Worm (Caenorhabditis elegans): Measurements from ENCODE around the gene slc-36.1.

slc-36.1 gene

ce11 chrIII:13270896-13271295, 36.4 kb upstream of the slc-36.1 start (continued):
- TF ChIP-seq sox-4 (tag; optimal IDR thresholded peaks at IDR 0.05) = no peak
- TF ChIP-seq mab-9 (GFP tag; IDR thresholded peaks at IDR 0.05) = 0 out of 2 replicates have a peak, but pooled peaks have one; percentile 20
- no peak for TF ChIP-seq efl-3 (GFP tag; optimal IDR thresholded peaks at IDR 0.05)
- peak; percentile 1 for TF ChIP-seq irx-1 (tag; optimal IDR thresholded peaks at IDR 0.05)
- no peak for TF ChIP-seq tlp-1 (tag; optimal IDR thresholded peaks at IDR 0.05)
- TF ChIP-seq lsy-2 (tag; optimal IDR thresholded peaks at IDR 0.05) = peak; percentile 24 to 48
- no peak for TF ChIP-seq C04F5.9 (tag; optimal IDR thresholded peaks at IDR 0.05)
- no peak for TF ChIP-seq rnt-1 (tag; optimal IDR thresholded peaks at IDR 0.05)
- no peak for TF ChIP-seq sup-37 (GFP tag; optimal IDR thresholded peaks at IDR 0.05)
- TF ChIP-seq egl-13 (tag; optimal IDR thresholded peaks at IDR 0.05) = no peak
- no peak for TF ChIP-seq ceh-8 (GFP tag; optimal IDR thresholded peaks at IDR 0.05)
- TF ChIP-seq nhr-85 (tag) = no peak
- TF ChIP-seq nhr-76 (tag; optimal IDR thresholded peaks at IDR 0.05) = no peak
- TF ChIP-seq snu-23 (GFP tag; optimal IDR thresholded peaks at IDR 0.05) = no peak
- TF ChIP-seq blmp-1 (tag; optimal IDR thresholded peaks at IDR 0.05) = no peak
- TF ChIP-seq xbp-1 (tag; optimal IDR thresholded peaks at IDR 0.05) = no peak
- no peak for TF ChIP-seq unc-62 (GFP tag; optimal IDR thresholded peaks at IDR 0.05)
- no peak for TF ChIP-seq nhr-237 (tag; optimal IDR thresholded peaks at IDR 0.05)
- no peak for TF ChIP-seq hlh-17 (GFP tag; optimal IDR thresholded peaks at IDR 0.05; ENCODE audit: borderline replicate concordance)
- TF ChIP-seq ceh-88 (GFP tag; IDR thresholded peaks at IDR 0.05) = no peak
- TF ChIP-seq hpl-2 (GFP tag; optimal IDR thresholded peaks at IDR 0.05) = no peak
- TF ChIP-seq lin-35 (GFP tag; optimal IDR thresholded peaks at IDR 0.05) = no peak
- TF ChIP-seq nhr-12 (tag; optimal IDR thresholded peaks at IDR 0.05) = no peak
- no peak for TF ChIP-seq nhr-77 (tag; optimal IDR thresholded peaks at IDR 0.05)
- no peak for TF ChIP-seq swsn-7 (tag; optimal IDR thresholded peaks at IDR 0.05)
- TF ChIP-seq nhr-19 (GFP tag; conservative IDR thresholded peaks at IDR 0.05) = no peak
- TF ChIP-seq snpc-4 (tag; optimal IDR thresholded peaks at IDR 0.05) = no peak
- TF ChIP-seq ceh-82 (tag; optimal IDR thresholded peaks at IDR 0.05) = peak in 2 of 3 experiments; percentile 5 to 41
- TF ChIP-seq efl-1 (optimal IDR thresholded peaks at IDR 0.05) = no peak
- TF ChIP-seq efl-1 (GFP tag; optimal IDR thresholded peaks at IDR 0.05 in 1 of 2) = no peak
- no peak for TF ChIP-seq dpl-1 (GFP tag; optimal IDR thresholded peaks at IDR 0.05)
- no peak for TF ChIP-seq zip-4 (GFP tag; optimal IDR thresholded peaks at IDR 0.05)
- no peak for TF ChIP-seq pax-3 (tag; optimal IDR thresholded peaks at IDR 0.05)
- TF ChIP-seq lir-3 (tag; optimal IDR thresholded peaks at IDR 0.05; ENCODE audit: poor library complexity) = no peak
- TF ChIP-seq nhr-47 (tag; optimal IDR thresholded peaks at IDR 0.05) = peak; percentile 42
- no peak for TF ChIP-seq ces-1 (GFP tag; optimal IDR thresholded peaks at IDR 0.05)
- no peak for TF ChIP-seq hlh-4 (tag; optimal IDR thresholded peaks at IDR 0.05)
- TF ChIP-seq fos-1 (tag; optimal IDR thresholded peaks at IDR 0.05) = no peak
- peak; percentile 19 for TF ChIP-seq fkh-8 (tag; optimal IDR thresholded peaks at IDR 0.05)
- TF ChIP-seq unc-30 (tag; optimal IDR thresholded peaks at IDR 0.05) = no peak
- TF ChIP-seq mef-2 (tag; optimal IDR thresholded peaks at IDR 0.05) = no peak
- TF ChIP-seq nhr-84 (tag; optimal IDR thresholded peaks at IDR 0.05) = no peak
- no peak for TF ChIP-seq ztf-11 (tag; optimal IDR thresholded peaks at IDR 0.05)
- no peak for TF ChIP-seq grh-1 (GFP tag; IDR thresholded peaks at IDR 0.05)
- TF ChIP-seq mdl-1 (tag; optimal IDR thresholded peaks at IDR 0.05) = no peak
- TF ChIP-seq pag-3 (tag; optimal IDR thresholded peaks at IDR 0.05; ENCODE audit: borderline replicate concordance, insufficient read depth) = no peak
- no peak for TF ChIP-seq ets-5 (GFP tag; IDR thresholded peaks at IDR 0.05)
- peak; percentile 50 for TF ChIP-seq mep-1 (tag; optimal IDR thresholded peaks at IDR 0.05)
- peak; percentile 87 for TF ChIP-seq lin-14 (GFP tag; optimal IDR thresholded peaks at IDR 0.05)
- TF ChIP-seq fkh-4 (tag; optimal IDR thresholded peaks at IDR 0.05; ENCODE audit: borderline replicate concordance) = no peak
- no peak for TF ChIP-seq C34B4.2 (tag; optimal IDR thresholded peaks at IDR 0.05)
- no peak for TF ChIP-seq lin-15B (tag; optimal IDR thresholded peaks at IDR 0.05)
- no peak for TF ChIP-seq F16B12.6 (tag; optimal IDR thresholded peaks at IDR 0.05)
- TF ChIP-seq elt-3 (tag; optimal IDR thresholded peaks at IDR 0.05) = no peak

All from whole organism, L1 larva.